Worm (Caenorhabditis elegans) whole organism, midembryonic: Measurements from ENCODE around the gene cyb-3.

Experiments
- T22C8.4 ChIP-seq: fragments of 200-800 bp; sonication (Bioruptor generic); IDR thresholded peaks from 2 replicates; pipeline ENCODE4 v1.3.6; 2022; ENCODE audit warnings: missing genetic modification characterization, missing compliant biosample characterization
- cog-1 ChIP-seq: sonication (generic microtip); optimal IDR thresholded peaks from 2 replicates; lab custom pipeline; 2016; ENCODE audit warnings: missing genetic modification characterization, missing compliant biosample characterization
- flt-1 ChIP-seq: fragments of 200-800 bp; sonication (Bioruptor generic); IDR thresholded peaks from 2 replicates; pipeline ENCODE4 v1.3.6; 2022; ENCODE audit warnings: missing genetic modification characterization, missing compliant biosample characterization
- klf-2 ChIP-seq: fragments of 200-800 bp; sonication (Bioruptor generic); conservative IDR thresholded peaks from 2 replicates; pipeline ENCODE4 v1.3.6; 2022; ENCODE audit warnings: missing genetic modification reagents, missing genetic modification characterization, missing compliant biosample characterization
- med-1 ChIP-seq: sonication (generic microtip); optimal IDR thresholded peaks from 2 replicates; lab custom pipeline; 2017; ENCODE audit warnings: missing genetic modification characterization, mild to moderate bottlenecking, missing compliant biosample characterization, antibody characterized with exemption, missing genetic modification reagents; ENCODE audit not compliant: insufficient read depth
- ref-1 ChIP-seq: fragments of 200-800 bp; sonication (Bioruptor generic); conservative IDR thresholded peaks from 2 replicates; pipeline ENCODE4 v1.3.6; 2022; ENCODE audit warnings: missing genetic modification reagents, missing genetic modification characterization, missing compliant biosample characterization
- tab-1 ChIP-seq: fragments of 200-800 bp; sonication (Bioruptor generic); IDR thresholded peaks from 2 replicates; pipeline ENCODE4 v1.3.6; 2022; ENCODE audit warnings: missing genetic modification characterization, missing compliant biosample characterization
- ztf-23 ChIP-seq: fragments of 200-800 bp; sonication (Bioruptor generic); IDR thresholded peaks from 2 replicates; pipeline ENCODE4 v1.3.6; 2022; ENCODE audit warnings: missing genetic modification reagents, missing genetic modification characterization, missing compliant biosample characterization
- ztf-29 ChIP-seq: fragments of 200-800 bp; sonication (Bioruptor generic); IDR thresholded peaks from 2 replicates; pipeline ENCODE4 v1.3.6; 2022; ENCODE audit warnings: missing genetic modification reagents, missing genetic modification characterization, missing compliant biosample characterization

cyb-3 gene

ce11 chrV:15443708-15444107, 48.2 kb downstream of the cyb-3 start, which contains the start of gene T26H5.10:
Gene T26H5.10 (minus strand): TSS chrV:15443808.
- no peak for TF ChIP-seq med-1 (GFP tag; lab: Kevin White, UChicago)
- no peak for TF ChIP-seq ref-1
- no peak for TF ChIP-seq T22C8.4 (GFP tag; lab: Robert Waterston, UW)
- no peak for TF ChIP-seq cog-1 (tag; lab: Kevin White, UChicago)
- no peak for TF ChIP-seq flt-1
- TF ChIP-seq klf-2 (GFP tag; lab: Robert Waterston, UW) = no peak
- no peak for TF ChIP-seq ztf-29 (GFP tag; lab: Robert Waterston, UW)
- no peak for TF ChIP-seq tab-1 (GFP tag; lab: Robert Waterston, UW)
- no peak for TF ChIP-seq ztf-23 (GFP tag; lab: Robert Waterston, UW)

ce11 chrV:15444188-15444587, 48.7 kb downstream of the cyb-3 start, which contains the start of gene T26H5.11:
Gene T26H5.11 (minus strand): TSS chrV:15444288.
- TF ChIP-seq tab-1 (GFP tag; lab: Robert Waterston, UW) (no peak), med-1 (GFP tag; lab: Kevin White, UChicago) (no peak), ztf-23 (GFP tag; lab: Robert Waterston, UW) (no peak), flt-1 (no peak), cog-1 (tag; lab: Kevin White, UChicago) (no peak), klf-2 (GFP tag; lab: Robert Waterston, UW) (no peak), ztf-29 (GFP tag; lab: Robert Waterston, UW) (no peak), T22C8.4 (GFP tag; lab: Robert Waterston, UW) (no peak), ref-1 (no peak)

ce11 chrV:15444615-15445014, 49.1 kb downstream of the cyb-3 start, which contains the start of gene T26H5.9:
Gene T26H5.9 (plus strand): TSS chrV:15444916.
- TF ChIP-seq ztf-29 (GFP tag; lab: Robert Waterston, UW) = no peak
- TF ChIP-seq ztf-23 (GFP tag; lab: Robert Waterston, UW) = no peak

- TF ChIP-seq ztf-29 (GFP tag; lab: Robert Waterston, UW) (no peak), ref-1 (no peak), ztf-23 (GFP tag; lab: Robert Waterston, UW) (no peak), T22C8.4 (GFP tag; lab: Robert Waterston, UW) (no peak), med-1 (GFP tag; lab: Kevin White, UChicago) (no peak)
These were observed 49.9 kb downstream of the cyb-3 start, which contains the start of gene srh-239 for ce11 chrV:15445437-15445836. Gene srh-239 (plus strand): TSS chrV:15445737.
